Fruit fly (Drosophila melanogaster): ENCODE results near the gene ftz-f1.

- TF ChIP-seq CG16779 (tag; optimal IDR thresholded peaks at IDR 0.05) (no peak), svp (GFP tag) (no peak), salr (GFP tag; optimal IDR thresholded peaks at IDR 0.05) (no peak), achi (GFP tag; optimal IDR thresholded peaks at IDR 0.05) (no peak), Ets21C (GFP tag; optimal IDR thresholded peaks at IDR 0.05) (no peak), Sox102F (GFP tag; optimal IDR thresholded peaks at IDR 0.05) (no peak), lz (GFP tag; optimal IDR thresholded peaks at IDR 0.05) (no peak), cyc (GFP tag; optimal IDR thresholded peaks at IDR 0.05) (no peak), CG11902 (GFP tag; optimal IDR thresholded peaks at IDR 0.05) (no peak), CG6854 (GFP tag; optimal IDR thresholded peaks at IDR 0.05) (no peak), CG8119 (GFP tag; IDR thresholded peaks at IDR 0.05) (no peak), Smox (GFP tag; optimal IDR thresholded peaks at IDR 0.05) (no peak), CG8319 (GFP tag; optimal IDR thresholded peaks at IDR 0.05) (no peak), CG10631 (GFP tag; optimal IDR thresholded peaks at IDR 0.05) (no peak)
Measured at dm6 chr3L:18772014-18772560, 29.0 kb downstream of the ftz-f1 start.

All from whole organism, prepupa.